Fruit fly (Drosophila melanogaster) S2 (cell line): ENCODE measurements around the gene tnc.

Source experiments
- CG8478 ChIP-seq: fragments of >200 bp; optimal IDR thresholded peaks from 2 replicates; lab custom pipeline; 2018
- CTCF ChIP-seq, 2 experiments: fragments of >200 bp; optimal IDR thresholded peaks; 2 replicates each; lab custom pipeline; 2018

- TF ChIP-seq CG8478, result no peak
- TF ChIP-seq CTCF (optimal IDR thresholded peaks at IDR 0.05; lab: Kevin White, UChicago), result no peak
These were observed 19.9 kb downstream of the tnc start for dm6 chr3R:25004064-25004463.
